Worm (Caenorhabditis elegans) whole organism, young adult: ENCODE results near the gene npr-31.

Experiments used
- B0035.1 ChIP-seq: sonication (generic microtip); optimal IDR thresholded peaks from 2 replicates; lab custom pipeline; 2016; ENCODE audit warnings: missing genetic modification characterization, mild to moderate bottlenecking, missing compliant biosample characterization, missing genotype, missing genetic modification reagents
- B0336.3 ChIP-seq: fragments of 200-800 bp; sonication (Bioruptor generic); IDR thresholded peaks from 2 replicates; pipeline ENCODE4 v1.3.6; 2022; ENCODE audit warnings: missing genetic modification characterization, missing compliant biosample characterization
- C06A6.2 ChIP-seq: fragments of 200-800 bp; sonication (Bioruptor generic); conservative IDR thresholded peaks from 2 replicates; pipeline ENCODE4 v1.3.6; 2022; ENCODE audit warnings: missing genetic modification characterization, missing compliant biosample characterization
- D2030.7 ChIP-seq: fragments of 200-800 bp; sonication (Bioruptor generic); IDR thresholded peaks from 2 replicates; pipeline ENCODE4 v1.3.6; 2022; ENCODE audit warnings: missing genetic modification reagents, missing genetic modification characterization, missing compliant biosample characterization
- F23B12.7 ChIP-seq: sonication (generic microtip); optimal IDR thresholded peaks from 2 replicates; lab custom pipeline; 2017; ENCODE audit warnings: missing genetic modification characterization, mild to moderate bottlenecking, missing compliant biosample characterization, antibody characterized with exemption, moderate library complexity; ENCODE audit not compliant: insufficient read depth
- F33H1.4 ChIP-seq: fragments of 200-800 bp; sonication (Bioruptor generic); IDR thresholded peaks from 2 replicates; pipeline ENCODE4 v1.3.6; 2022; ENCODE audit warnings: missing genetic modification reagents, missing genetic modification characterization, missing compliant biosample characterization
- F39B2.1 ChIP-seq: fragments of 200-800 bp; sonication (Bioruptor generic); IDR thresholded peaks from 2 replicates; pipeline ENCODE4 v1.3.6; 2022; ENCODE audit warnings: missing genetic modification reagents, missing genetic modification characterization, missing compliant biosample characterization
- F49E8.2 ChIP-seq: sonication (generic microtip); optimal IDR thresholded peaks from 3 replicates; lab custom pipeline; 2017; ENCODE audit warnings: missing genetic modification characterization, mild to moderate bottlenecking, missing compliant biosample characterization, antibody characterized with exemption, moderate library complexity; ENCODE audit not compliant: insufficient read depth
- F55B11.4 ChIP-seq: sonication (generic microtip); optimal IDR thresholded peaks from 2 replicates; lab custom pipeline; 2016; ENCODE audit warnings: missing compliant biosample characterization, missing genetic modification characterization, borderline replicate concordance; ENCODE audit not compliant: insufficient read depth
- F57A8.1 ChIP-seq: fragments of 200-800 bp; sonication (Bioruptor generic); optimal IDR thresholded peaks from 2 replicates; lab custom pipeline; 2018; ENCODE audit warnings: mild to moderate bottlenecking, missing genetic modification characterization, moderate library complexity, missing compliant biosample characterization
- F57C9.4 ChIP-seq: sonication (generic microtip); optimal IDR thresholded peaks from 2 replicates; lab custom pipeline; 2017; ENCODE audit warnings: mild to moderate bottlenecking, missing genetic modification characterization, missing compliant biosample characterization
- T07F8.4 ChIP-seq: sonication (generic microtip); optimal IDR thresholded peaks from 2 replicates; lab custom pipeline; 2016; ENCODE audit warnings: mild to moderate bottlenecking, missing genetic modification characterization, moderate library complexity, missing compliant biosample characterization
- Y53F4B.3 ChIP-seq: fragments of 200-800 bp; sonication (Bioruptor generic); IDR thresholded peaks from 2 replicates; pipeline ENCODE4 v1.3.6; 2022; ENCODE audit warnings: missing genetic modification reagents, missing genetic modification characterization, missing compliant biosample characterization
- Y53G8AR.9 ChIP-seq: fragments of 200-800 bp; sonication (Bioruptor generic); conservative IDR thresholded peaks from 2 replicates; pipeline ENCODE4 v1.3.6; 2022; ENCODE audit warnings: missing genetic modification reagents, missing genetic modification characterization, missing compliant biosample characterization
- aptf-2 ChIP-seq: fragments of 200-800 bp; sonication (Bioruptor generic); conservative IDR thresholded peaks from 2 replicates; pipeline ENCODE4 v1.3.6; 2022; ENCODE audit warnings: missing genetic modification reagents, missing genetic modification characterization, missing compliant biosample characterization
- atf-7 ChIP-seq: sonication (generic microtip); optimal IDR thresholded peaks from 2 replicates; lab custom pipeline; 2017; ENCODE audit warnings: mild to moderate bottlenecking, missing genetic modification characterization, missing compliant biosample characterization
- attf-5 ChIP-seq: fragments of 200-800 bp; sonication (Bioruptor generic); optimal IDR thresholded peaks from 2 replicates; lab custom pipeline; 2018; ENCODE audit warnings: mild to moderate bottlenecking, missing genetic modification characterization, missing compliant biosample characterization
- ceh-27 ChIP-seq: fragments of 200-800 bp; sonication (Bioruptor generic); optimal IDR thresholded peaks from 2 replicates; lab custom pipeline; 2018; ENCODE audit warnings: mild to moderate bottlenecking, missing genetic modification characterization, moderate library complexity, missing compliant biosample characterization
- ceh-91 ChIP-seq: fragments of 200-800 bp; sonication (Bioruptor generic); IDR thresholded peaks from 2 replicates; pipeline ENCODE4 v1.3.6; 2022; ENCODE audit warnings: missing genetic modification reagents, missing genetic modification characterization, missing compliant biosample characterization
- die-1 ChIP-seq: sonication (generic microtip); optimal IDR thresholded peaks from 2 replicates; lab custom pipeline; 2016; ENCODE audit warnings: missing genotype, mild to moderate bottlenecking, missing genetic modification characterization, missing compliant biosample characterization
- dpl-1 ChIP-seq: fragments of 150-350 bp; optimal IDR thresholded peaks from 2 replicates; lab custom pipeline; 2014; ENCODE audit warnings: missing biosample characterization, missing genetic modification reagents, missing genetic modification characterization
- egrh-3 ChIP-seq: fragments of 200-800 bp; sonication (Bioruptor generic); IDR thresholded peaks from 2 replicates; pipeline ENCODE4 v1.3.6; 2022; ENCODE audit warnings: missing genetic modification reagents, missing genetic modification characterization, missing compliant biosample characterization
- gei-17 ChIP-seq: fragments of 200-800 bp; sonication (Bioruptor generic); optimal IDR thresholded peaks from 2 replicates; lab custom pipeline; 2018; ENCODE audit warnings: mild to moderate bottlenecking, missing genetic modification characterization, missing compliant biosample characterization
- hmg-1.2 ChIP-seq: fragments of 200-800 bp; sonication (Bioruptor generic); IDR thresholded peaks from 2 replicates; pipeline ENCODE4 v1.3.6; 2022; ENCODE audit warnings: missing genetic modification reagents, missing genetic modification characterization, missing compliant biosample characterization
- hsf-1 ChIP-seq: fragments of 200-800 bp; sonication (Bioruptor generic); IDR thresholded peaks from 2 replicates; pipeline ENCODE4 v1.3.6; 2022; ENCODE audit warnings: missing genetic modification reagents, missing genetic modification characterization, missing compliant biosample characterization
- lag-1 ChIP-seq: fragments of 200-800 bp; sonication (Bioruptor generic); IDR thresholded peaks from 2 replicates; pipeline ENCODE4 v1.3.6; 2022; ENCODE audit warnings: missing genetic modification reagents, missing genetic modification characterization, missing compliant biosample characterization
- let-607 ChIP-seq, 2 experiments: fragments of 200-800 bp in 1 of 2; sonication (Bioruptor generic) in 1 of 2; sonication (generic microtip) in 1 of 2; optimal IDR thresholded peaks; 2 replicates each; lab custom pipeline; 2016 to 2018; ENCODE audit warnings: mild to moderate bottlenecking in 2 of 2, missing compliant biosample characterization in 2 of 2, missing genetic modification characterization in 2 of 2, moderate library complexity in 2 of 2, missing genotype in 1 of 2
- lin-35 ChIP-seq, 3 experiments: fragments of 150-350 bp in 2 of 3; sonication (generic microtip) in 1 of 3; optimal IDR thresholded peaks; 2 replicates each; lab custom pipeline; 2014 to 2018; ENCODE audit warnings: missing biosample characterization in 3 of 3, missing genetic modification characterization in 3 of 3, missing genetic modification reagents in 3 of 3
- lin-40 ChIP-seq: sonication (generic microtip); optimal IDR thresholded peaks from 2 replicates; lab custom pipeline; 2016; ENCODE audit warnings: missing genetic modification characterization, mild to moderate bottlenecking, missing compliant biosample characterization, missing genotype, missing genetic modification reagents
- lin-54 ChIP-seq: fragments of 200-800 bp; sonication (Bioruptor generic); optimal IDR thresholded peaks from 2 replicates; lab custom pipeline; 2018; ENCODE audit warnings: mild to moderate bottlenecking, missing genetic modification characterization, missing compliant biosample characterization
- lsl-1 ChIP-seq: fragments of 200-800 bp; sonication (Bioruptor generic); optimal IDR thresholded peaks from 2 replicates; lab custom pipeline; 2018; ENCODE audit warnings: mild to moderate bottlenecking, missing genetic modification characterization, moderate library complexity, missing compliant biosample characterization
- lsy-27 ChIP-seq: sonication (generic microtip); optimal IDR thresholded peaks from 2 replicates; lab custom pipeline; 2017; ENCODE audit warnings: missing genetic modification characterization, mild to moderate bottlenecking, missing compliant biosample characterization, antibody characterized with exemption, missing genotype, borderline replicate concordance; ENCODE audit not compliant: insufficient read depth
- madf-10 ChIP-seq: sonication (generic microtip); optimal IDR thresholded peaks from 2 replicates; lab custom pipeline; 2016; ENCODE audit warnings: mild to moderate bottlenecking, missing genetic modification characterization, missing compliant biosample characterization
- madf-6 ChIP-seq: fragments of 200-800 bp; sonication (Bioruptor generic); IDR thresholded peaks from 2 replicates; pipeline ENCODE4 v1.3.6; 2022; ENCODE audit warnings: missing genetic modification reagents, missing genetic modification characterization, missing compliant biosample characterization
- nfya-2 ChIP-seq: fragments of 200-800 bp; sonication (Bioruptor generic); IDR thresholded peaks from 2 replicates; pipeline ENCODE4 v1.3.6; 2022; ENCODE audit warnings: missing genetic modification reagents, missing genetic modification characterization, missing compliant biosample characterization
- rpc-1 ChIP-seq, 2 experiments: fragments of 150-350 bp in 1 of 2; sonication (generic microtip) in 1 of 2; optimal IDR thresholded peaks; 2 replicates each; lab custom pipeline; 2014 to 2018; ENCODE audit warnings: missing biosample characterization in 1 of 2, missing genetic modification characterization in 1 of 2, missing genetic modification reagents in 1 of 2, missing genotype in 1 of 2
- sdz-38 ChIP-seq: sonication (generic microtip); optimal IDR thresholded peaks from 2 replicates; lab custom pipeline; 2016; ENCODE audit warnings: missing genotype, missing genetic modification characterization, missing compliant biosample characterization
- snpc-1.3 ChIP-seq: sonication (generic microtip); optimal IDR thresholded peaks from 2 replicates; lab custom pipeline; 2017; ENCODE audit warnings: missing genetic modification characterization, mild to moderate bottlenecking, missing compliant biosample characterization, antibody characterized with exemption, moderate library complexity, missing genotype, missing genetic modification reagents; ENCODE audit not compliant: insufficient read depth
- snpc-4 ChIP-seq, 5 experiments: fragments of 150-350 bp in 1 of 5; sonication (generic microtip) in 4 of 5; optimal IDR thresholded peaks; 2 replicates each; lab custom pipeline; 2014 to 2018; ENCODE audit warnings: missing genetic modification characterization in 5 of 5, missing biosample characterization in 3 of 5, antibody characterized with exemption in 2 of 5, mild to moderate bottlenecking in 2 of 5, missing compliant biosample characterization in 2 of 5, missing genotype in 2 of 5, moderate library complexity in 2 of 5, missing genetic modification reagents in 1 of 5
- sptf-2 ChIP-seq: fragments of 200-800 bp; sonication (Bioruptor generic); optimal IDR thresholded peaks from 2 replicates; lab custom pipeline; 2018; ENCODE audit warnings: mild to moderate bottlenecking, missing genetic modification characterization, missing compliant biosample characterization
- tbp1 ChIP-seq: fragments of 200-800 bp; sonication (Bioruptor generic); optimal IDR thresholded peaks from 2 replicates; lab custom pipeline; 2018; ENCODE audit warnings: mild to moderate bottlenecking, missing genetic modification characterization, missing compliant biosample characterization
- tlf-1 ChIP-seq: fragments of 200-800 bp; sonication (Bioruptor generic); optimal IDR thresholded peaks from 2 replicates; lab custom pipeline; 2018; ENCODE audit warnings: mild to moderate bottlenecking, missing genetic modification characterization, missing compliant biosample characterization
- ztf-28 ChIP-seq: fragments of 200-800 bp; sonication (Bioruptor generic); IDR thresholded peaks from 2 replicates; pipeline ENCODE4 v1.3.6; 2022; ENCODE audit warnings: missing genetic modification reagents, missing genetic modification characterization, missing compliant biosample characterization

npr-31 gene

ce11 chrII:7121762-7122292 lies 22.6 kb upstream of the npr-31 start, which contains the start of gene F10E7.2 (continued):
- no peak for TF ChIP-seq atf-7 (tag; lab: Kevin White, UChicago)
- TF ChIP-seq sptf-2 (GFP tag; lab: Kevin White, UChicago) = no peak
- TF ChIP-seq nfya-2 (GFP tag; lab: Robert Waterston, UW) = no peak
- peak; percentile 86 for TF ChIP-seq madf-6 (GFP tag; lab: Robert Waterston, UW)
- TF ChIP-seq F49E8.2 (tag; lab: Kevin White, UChicago) = peak; percentile 30
- no peak for TF ChIP-seq lag-1 (GFP tag; lab: Robert Waterston, UW)
- TF ChIP-seq tbp1 (GFP tag; lab: Kevin White, UChicago) = no peak
- peak; percentile 18 for TF ChIP-seq lin-54 (GFP tag; lab: Kevin White, UChicago)
- TF ChIP-seq dpl-1 (GFP tag; lab: Kevin White, UChicago) = no peak
- TF ChIP-seq ceh-27 = no peak
- no peak for TF ChIP-seq F39B2.1 (GFP tag; lab: Robert Waterston, UW)
- no peak for TF ChIP-seq F23B12.7 (tag; lab: Kevin White, UChicago)
- no peak for TF ChIP-seq F57C9.4 (tag; lab: Kevin White, UChicago)
- peak; percentile 83 for TF ChIP-seq lsl-1 (GFP tag; lab: Kevin White, UChicago)
- TF ChIP-seq lin-40 (tag; lab: Kevin White, UChicago) = no peak
- TF ChIP-seq F57A8.1 = no peak
- TF ChIP-seq ztf-28 (GFP tag; lab: Robert Waterston, UW) = no peak
- peak; percentile 38; the same call in 1 of the 2 replicates for TF ChIP-seq D2030.7 (GFP tag; lab: Robert Waterston, UW)
- peak; percentile 84 for TF ChIP-seq F33H1.4
- no peak for TF ChIP-seq B0336.3 (GFP tag; lab: Robert Waterston, UW)
- TF ChIP-seq B0035.1 = no peak
- TF ChIP-seq madf-10 (tag; lab: Kevin White, UChicago) = no peak
- no peak for TF ChIP-seq die-1 (tag; lab: Kevin White, UChicago)
- TF ChIP-seq tlf-1 (GFP tag; lab: Kevin White, UChicago) = no peak
- peak; percentile 68 for TF ChIP-seq snpc-1.3

- TF ChIP-seq hsf-1 = no peak
- TF ChIP-seq Y53F4B.3 = no peak
- TF ChIP-seq rpc-1 (optimal IDR thresholded peaks at IDR 0.05; lab: Kevin White, UChicago) = peak; percentile 9
- TF ChIP-seq rpc-1 (tag; optimal IDR thresholded peaks at IDR 0.05; lab: Kevin White, UChicago) = no peak
- TF ChIP-seq let-607 (tag; optimal IDR thresholded peaks at IDR 0.05; lab: Kevin White, UChicago) = no peak
- no peak for TF ChIP-seq sptf-2 (GFP tag; lab: Kevin White, UChicago)
- no peak for TF ChIP-seq lsy-27
- TF ChIP-seq egrh-3 = peak; percentile 38; the same call in 1 of the 2 replicates
- 0 out of 2 replicates have a peak, but pooled peaks have one; percentile 31 for TF ChIP-seq Y53G8AR.9
- peak; percentile 21 for TF ChIP-seq attf-5
- no peak for TF ChIP-seq sdz-38
- TF ChIP-seq aptf-2 (GFP tag; lab: Robert Waterston, UW) = 0 out of 2 replicates have a peak, but pooled peaks have one; percentile 40
- no peak for TF ChIP-seq snpc-4 (GFP tag; optimal IDR thresholded peaks at IDR 0.05; lab: Kevin White, UChicago)
- peak in 2 of 4 experiments; percentile 33 to 34 for TF ChIP-seq snpc-4 (tag; optimal IDR thresholded peaks at IDR 0.05; lab: Kevin White, UChicago)
- TF ChIP-seq ceh-91 = no peak; the same call in 1 of the 2 replicates
- peak; percentile 34; the same call in 1 of the 2 replicates for TF ChIP-seq B0336.3 (GFP tag; lab: Robert Waterston, UW)
- TF ChIP-seq hmg-1.2 (GFP tag; lab: Robert Waterston, UW) = peak; percentile 7; the same call in 1 of the 2 replicates
- peak; percentile 71; the same call in 1 of the 2 replicates for TF ChIP-seq C06A6.2 (GFP tag; lab: Robert Waterston, UW)
- no peak for TF ChIP-seq tlf-1 (GFP tag; lab: Kevin White, UChicago)
- no peak for TF ChIP-seq lin-35 (GFP tag; optimal IDR thresholded peaks at IDR 0.05; lab: Kevin White, UChicago)
- no peak for TF ChIP-seq T07F8.4 (tag; lab: Kevin White, UChicago)
- TF ChIP-seq gei-17 = no peak
- TF ChIP-seq F55B11.4 (tag; lab: Kevin White, UChicago) = no peak
- no peak for TF ChIP-seq F39B2.1 (GFP tag; lab: Robert Waterston, UW)
Measured at ce11 chrII:7122661-7123418, 21.6 kb upstream of the npr-31 start, which contains the start of gene F10E7.11. Gene F10E7.11 (minus strand): TSS chrII:7122892.
